Fruit fly (Drosophila melanogaster) whole organism, embryonic: ENCODE measurements around the gene CG32087.
A peak's percentile ranks its signal among the peaks of the same experiment; 100 is the strongest.

Experiments
- Atf3 ChIP-seq: fragments of 200-800 bp; sonication (Bioruptor generic); optimal IDR thresholded peaks from 3 replicates; lab custom pipeline; 2016; ENCODE audit warnings: missing biosample characterization, missing genetic modification characterization
- B-H2 ChIP-seq: fragments of 200-800 bp; sonication (Bioruptor generic); optimal IDR thresholded peaks from 2 replicates; lab custom pipeline; 2018; ENCODE audit warnings: missing biosample characterization, mild to moderate bottlenecking, missing genetic modification characterization
- BtbVII ChIP-seq: fragments of 200-800 bp; sonication (Bioruptor generic); optimal IDR thresholded peaks from 3 replicates; lab custom pipeline; 2017; ENCODE audit warnings: missing biosample characterization, mild to moderate bottlenecking, missing genetic modification characterization
- Bteb2 ChIP-seq: fragments of 200-800 bp; sonication (Bioruptor generic); optimal IDR thresholded peaks from 2 replicates; lab custom pipeline; 2016; ENCODE audit warnings: missing biosample characterization, missing genetic modification characterization
- CG10267 ChIP-seq: fragments of 200-800 bp; sonication (Bioruptor generic); optimal IDR thresholded peaks from 2 replicates; lab custom pipeline; 2018; ENCODE audit warnings: missing biosample characterization, mild to moderate bottlenecking, missing genetic modification characterization, moderate library complexity
- CG10959 ChIP-seq: fragments of 200-800 bp; sonication (Bioruptor generic); IDR thresholded peaks from 2 replicates; pipeline ENCODE4 v1.3.6; 2022; ENCODE audit warnings: missing biosample characterization, missing genetic modification characterization
- CG13296 ChIP-seq: fragments of 200-800 bp; sonication (Bioruptor generic); optimal IDR thresholded peaks from 3 replicates; lab custom pipeline; 2018; ENCODE audit warnings: missing biosample characterization, mild to moderate bottlenecking, missing genetic modification characterization
- CG15479 ChIP-seq: fragments of 200-800 bp; sonication (Bioruptor generic); optimal IDR thresholded peaks from 3 replicates; lab custom pipeline; 2019; ENCODE audit warnings: missing biosample characterization, mild to moderate bottlenecking, missing genetic modification characterization, moderate library complexity
- CG16863 ChIP-seq: fragments of 200-800 bp; sonication (Bioruptor generic); optimal IDR thresholded peaks from 3 replicates; lab custom pipeline; 2016; ENCODE audit warnings: missing biosample characterization, missing genetic modification characterization
- CG17186 ChIP-seq: fragments of 200-800 bp; sonication (Bioruptor generic); optimal IDR thresholded peaks from 3 replicates; lab custom pipeline; 2017; ENCODE audit warnings: missing biosample characterization, missing genetic modification reagents, missing genetic modification characterization
- CG17912 ChIP-seq: fragments of 200-800 bp; sonication (Bioruptor generic); optimal IDR thresholded peaks from 2 replicates; lab custom pipeline; 2018; ENCODE audit warnings: missing biosample characterization, mild to moderate bottlenecking, missing genetic modification characterization
- CG18619 ChIP-seq: fragments of 200-800 bp; sonication (Bioruptor generic); optimal IDR thresholded peaks from 3 replicates; lab custom pipeline; 2017; ENCODE audit warnings: missing biosample characterization, mild to moderate bottlenecking, missing genetic modification characterization
- CG2116 ChIP-seq: fragments of 200-800 bp; sonication (Bioruptor generic); optimal IDR thresholded peaks from 3 replicates; lab custom pipeline; 2018; ENCODE audit warnings: missing biosample characterization, mild to moderate bottlenecking, missing genetic modification characterization
- CG2889 ChIP-seq: fragments of 200-800 bp; sonication (Bioruptor generic); IDR thresholded peaks from 3 replicates; pipeline ENCODE4 v1.3.6; 2022; ENCODE audit warnings: missing biosample characterization, missing genetic modification characterization
- CG31441 ChIP-seq: fragments of 200-800 bp; sonication (Bioruptor generic); IDR thresholded peaks from 2 replicates; pipeline ENCODE4 v1.3.6; 2022; ENCODE audit warnings: missing biosample characterization, missing genetic modification characterization
- CG32767 ChIP-seq: fragments of 200-800 bp; sonication (Bioruptor generic); IDR thresholded peaks from 2 replicates; pipeline ENCODE4 v1.3.6; 2022; ENCODE audit warnings: missing biosample characterization, missing genetic modification characterization
- CG34224 ChIP-seq: fragments of 200-800 bp; sonication (Bioruptor generic); IDR thresholded peaks from 3 replicates; pipeline ENCODE4 v1.3.6; 2022; ENCODE audit warnings: missing biosample characterization, missing genetic modification characterization; ENCODE audit not compliant: partially characterized antibody
- CG4360 ChIP-seq: fragments of 200-800 bp; sonication (Bioruptor generic); IDR thresholded peaks from 2 replicates; pipeline ENCODE4 v1.3.6; 2022; ENCODE audit warnings: missing biosample characterization, missing genetic modification characterization
- CG9727 ChIP-seq: fragments of 200-800 bp; sonication (Bioruptor generic); optimal IDR thresholded peaks from 3 replicates; lab custom pipeline; 2017; ENCODE audit warnings: missing biosample characterization, mild to moderate bottlenecking, missing genetic modification characterization
- CoRest ChIP-seq: fragments of 200-800 bp; sonication (Bioruptor generic); optimal IDR thresholded peaks from 3 replicates; lab custom pipeline; 2018; ENCODE audit warnings: missing biosample characterization, mild to moderate bottlenecking, missing genetic modification characterization, moderate library complexity
- Dbx ChIP-seq: fragments of 200-800 bp; sonication (Bioruptor generic); IDR thresholded peaks from 3 replicates; pipeline ENCODE4 v1.3.6; 2022; ENCODE audit warnings: missing biosample characterization, missing genetic modification characterization
- HmgZ ChIP-seq: fragments of 200-800 bp; sonication (Bioruptor generic); optimal IDR thresholded peaks from 2 replicates; lab custom pipeline; 2018; ENCODE audit warnings: missing biosample characterization, mild to moderate bottlenecking, missing genetic modification characterization
- Hr39 ChIP-seq: fragments of >200 bp; optimal IDR thresholded peaks from 2 replicates; lab custom pipeline; 2017
- Hsf ChIP-seq: fragments of 200-800 bp; sonication (Bioruptor generic); optimal IDR thresholded peaks from 3 replicates; lab custom pipeline; 2016; ENCODE audit warnings: missing biosample characterization, missing genetic modification characterization
- Lhr ChIP-seq: fragments of 200-800 bp; sonication (Bioruptor generic); optimal IDR thresholded peaks from 3 replicates; lab custom pipeline; 2017; ENCODE audit warnings: mild to moderate bottlenecking, missing biosample characterization, missing genetic modification reagents, missing genetic modification characterization
- Mes4 ChIP-seq: fragments of 200-800 bp; sonication (Bioruptor generic); optimal IDR thresholded peaks from 2 replicates; lab custom pipeline; 2016; ENCODE audit warnings: missing biosample characterization, missing genetic modification characterization
- NfI ChIP-seq: fragments of 200-800 bp; sonication (Bioruptor generic); optimal IDR thresholded peaks from 3 replicates; lab custom pipeline; 2018; ENCODE audit warnings: missing biosample characterization, mild to moderate bottlenecking, missing genetic modification characterization, moderate library complexity
- Pdp1 ChIP-seq, 2 experiments: fragments of 200-800 bp; sonication (Bioruptor generic); optimal IDR thresholded peaks; 3 replicates each; lab custom pipeline; 2016; ENCODE audit warnings: missing biosample characterization in 2 of 2, missing genetic modification characterization in 2 of 2, mild to moderate bottlenecking in 1 of 2, moderate library complexity in 1 of 2
- Sox100B ChIP-seq: fragments of 200-800 bp; sonication (Bioruptor generic); optimal IDR thresholded peaks from 3 replicates; lab custom pipeline; 2018; ENCODE audit warnings: missing biosample characterization, mild to moderate bottlenecking, missing genetic modification characterization
- amos ChIP-seq: fragments of 200-800 bp; sonication (Bioruptor generic); IDR thresholded peaks from 2 replicates; pipeline ENCODE4 v1.3.6; 2022; ENCODE audit warnings: missing biosample characterization, missing genetic modification characterization; ENCODE audit not compliant: partially characterized antibody
- caup ChIP-seq: fragments of 200-800 bp; sonication (Bioruptor generic); optimal IDR thresholded peaks from 3 replicates; lab custom pipeline; 2017; ENCODE audit warnings: missing biosample characterization, mild to moderate bottlenecking, missing genetic modification characterization, moderate library complexity; ENCODE audit not compliant: severe bottlenecking
- cg ChIP-seq: fragments of 200-800 bp; sonication (Bioruptor generic); optimal IDR thresholded peaks from 3 replicates; lab custom pipeline; 2019; ENCODE audit warnings: missing biosample characterization, mild to moderate bottlenecking, missing genetic modification characterization, moderate library complexity
- en ChIP-seq: fragments of 200-800 bp; sonication (Bioruptor generic); optimal IDR thresholded peaks from 2 replicates; lab custom pipeline; 2016; ENCODE audit warnings: missing biosample characterization, missing genetic modification characterization
- grn ChIP-seq: fragments of 200-800 bp; sonication (Bioruptor generic); optimal IDR thresholded peaks from 3 replicates; lab custom pipeline; 2017; ENCODE audit warnings: missing biosample characterization, missing genetic modification characterization
- inv ChIP-seq: fragments of 200-800 bp; sonication (Bioruptor generic); IDR thresholded peaks from 2 replicates; pipeline ENCODE4 v1.3.6; 2022; ENCODE audit warnings: missing biosample characterization, missing genetic modification characterization; ENCODE audit not compliant: partially characterized antibody
- kah ChIP-seq: fragments of 200-800 bp; sonication (Bioruptor generic); optimal IDR thresholded peaks from 2 replicates; lab custom pipeline; 2018; ENCODE audit warnings: missing biosample characterization, mild to moderate bottlenecking, missing genetic modification characterization
- lmd ChIP-seq: fragments of 200-800 bp; sonication (Bioruptor generic); IDR thresholded peaks from 2 replicates; pipeline ENCODE4 v1.3.6; 2022; ENCODE audit warnings: missing biosample characterization, missing genetic modification characterization
- lov ChIP-seq, 2 experiments: fragments of 200-800 bp in 1 of 2; fragments of >200 bp in 1 of 2; sonication (Bioruptor generic) in 1 of 2; IDR thresholded peaks in 1 of 2; optimal IDR thresholded peaks in 1 of 2; 2 replicates in 1 of 2; 3 replicates in 1 of 2; pipeline versions ENCODE4 v1.3.6 to Lab custom; 2017 to 2022; ENCODE audit warnings: missing biosample characterization in 1 of 2, missing genetic modification characterization in 1 of 2
- luna ChIP-seq: fragments of 200-800 bp; sonication (Bioruptor generic); optimal IDR thresholded peaks from 2 replicates; lab custom pipeline; 2016; ENCODE audit warnings: missing biosample characterization, missing genetic modification characterization
- nau ChIP-seq: fragments of 200-800 bp; sonication (Bioruptor generic); optimal IDR thresholded peaks from 3 replicates; lab custom pipeline; 2017; ENCODE audit warnings: missing biosample characterization, mild to moderate bottlenecking, missing genetic modification characterization, missing genetic modification reagents
- nerfin-1 ChIP-seq: fragments of 200-800 bp; sonication (Bioruptor generic); optimal IDR thresholded peaks from 3 replicates; lab custom pipeline; 2019; ENCODE audit warnings: missing biosample characterization, mild to moderate bottlenecking, missing genetic modification characterization, moderate library complexity
- nom ChIP-seq: fragments of 200-800 bp; sonication (Bioruptor generic); optimal IDR thresholded peaks from 2 replicates; lab custom pipeline; 2017; ENCODE audit warnings: missing biosample characterization, missing genetic modification characterization, mild to moderate bottlenecking, moderate library complexity, missing genetic modification reagents
- phol ChIP-seq: fragments of 200-800 bp; sonication (Bioruptor generic); optimal IDR thresholded peaks from 3 replicates; lab custom pipeline; 2018; ENCODE audit warnings: missing biosample characterization, mild to moderate bottlenecking, missing genetic modification characterization, moderate library complexity
- pum ChIP-seq: fragments of 200-800 bp; sonication (Bioruptor generic); optimal IDR thresholded peaks from 2 replicates; lab custom pipeline; 2016; ENCODE audit warnings: missing biosample characterization, missing genetic modification characterization
- sna ChIP-seq: fragments of 200-800 bp; sonication (Bioruptor generic); IDR thresholded peaks from 2 replicates; pipeline ENCODE4 v1.3.6; 2022; ENCODE audit warnings: missing biosample characterization, missing genetic modification characterization; ENCODE audit not compliant: partially characterized antibody
- sug ChIP-seq: fragments of 200-800 bp; optimal IDR thresholded peaks from 2 replicates; lab custom pipeline; 2019; ENCODE audit warnings: missing biosample characterization, mild to moderate bottlenecking, missing genetic modification characterization, moderate library complexity
- tgo ChIP-seq: fragments of 200-800 bp; sonication (Bioruptor generic); IDR thresholded peaks from 3 replicates; pipeline ENCODE4 v1.3.6; 2022; ENCODE audit warnings: missing biosample characterization, missing genetic modification characterization
- ttk ChIP-seq: fragments of 200-800 bp; sonication (Bioruptor generic); IDR thresholded peaks from 2 replicates; pipeline ENCODE4 v2.1.2; 2022; ENCODE audit warnings: missing biosample characterization, missing genetic modification characterization
- unc-4 ChIP-seq: fragments of 200-800 bp; sonication (Bioruptor generic); IDR thresholded peaks from 2 replicates; pipeline ENCODE4 v1.3.6; 2022; ENCODE audit warnings: missing biosample characterization, missing genetic modification characterization; ENCODE audit not compliant: partially characterized antibody
- vvl ChIP-seq: fragments of 200-800 bp; sonication (Bioruptor generic); IDR thresholded peaks from 2 replicates; pipeline ENCODE4 v1.3.6; 2022; ENCODE audit warnings: missing biosample characterization, missing genetic modification characterization

CG32087 gene

DNA sequence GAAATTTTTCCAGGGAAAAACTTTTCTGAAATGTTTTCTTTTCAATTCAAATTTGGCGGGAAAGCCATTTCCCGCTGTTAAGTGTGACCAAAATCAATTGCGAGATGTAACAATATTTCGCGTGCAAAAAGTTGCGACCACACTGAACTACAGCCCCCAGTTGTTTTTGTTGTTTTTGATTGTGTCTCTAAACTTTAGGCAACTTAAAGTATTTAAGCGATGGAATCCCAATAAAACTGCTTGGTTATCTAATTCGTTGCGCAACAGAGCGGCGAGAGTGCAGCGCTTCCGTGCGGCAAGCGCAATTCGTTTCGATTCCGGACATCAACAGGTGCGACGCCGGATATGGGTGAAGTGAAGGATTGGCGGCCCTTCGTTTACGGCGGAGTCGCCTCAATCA, 11.2 kb upstream of the CG32087 start, which contains the start of gene Bmcp (continued):
- TF ChIP-seq CG10959 (no peak), CG18619 (GFP tag; lab: Kevin White, UChicago) (peak; percentile 1), CG10267 (tag; lab: Kevin White, UChicago) (peak; percentile 50), CG15479 (GFP tag; lab: Kevin White, UChicago) (no peak), B-H2 (GFP tag; lab: Kevin White, UChicago) (peak; percentile 27), nau (peak; percentile 18), Mes4 (no peak), CG16863 (GFP tag; lab: Kevin White, UChicago) (no peak), lov (optimal IDR thresholded peaks at IDR 0.05; lab: Kevin White, UChicago) (no peak), lov (GFP tag; IDR thresholded peaks at IDR 0.05; lab: Robert Waterston, UW) (0 out of 3 replicates have a peak, but pooled peaks have one; percentile 63), sna (GFP tag; lab: Robert Waterston, UW) (0 out of 2 replicates have a peak, but pooled peaks have one; percentile 30), ttk (no peak), Bteb2 (GFP tag; lab: Kevin White, UChicago) (no peak), NfI (GFP tag; lab: Kevin White, UChicago) (peak; percentile 51), kah (peak; percentile 96), grn (GFP tag; lab: Kevin White, UChicago) (no peak), lmd (GFP tag; lab: Robert Waterston, UW) (no peak), Hr39 (lab: Kevin White, UChicago) (no peak), Dbx (GFP tag; lab: Robert Waterston, UW) (no peak), CG9727 (GFP tag; lab: Kevin White, UChicago) (no peak), CG32767 (no peak), CG2889 (no peak), en (GFP tag; lab: Kevin White, UChicago) (no peak), luna (GFP tag; lab: Kevin White, UChicago) (no peak), Hsf (GFP tag; lab: Kevin White, UChicago) (no peak), vvl (GFP tag; lab: Robert Waterston, UW) (peak; percentile 26; the same call in 1 of the 2 replicates), CG17186 (GFP tag; lab: Kevin White, UChicago) (peak; percentile 27), unc-4 (peak; percentile 37; the same call in 1 of the 2 replicates), cg (no peak), inv (GFP tag; lab: Robert Waterston, UW) (no peak), CG34224 (GFP tag; lab: Robert Waterston, UW) (no peak), CG31441 (GFP tag; lab: Robert Waterston, UW) (peak; percentile 33; the same call in 1 of the 2 replicates), CG17912 (GFP tag; lab: Kevin White, UChicago) (peak; percentile 21), Pdp1 (GFP tag; optimal IDR thresholded peaks at IDR 0.05; lab: Kevin White, UChicago) (peak in 1 of 2 experiments; percentile 90), BtbVII (GFP tag; lab: Kevin White, UChicago) (peak; percentile 38), nerfin-1 (tag; lab: Kevin White, UChicago) (peak; percentile 46), tgo (no peak), phol (tag; lab: Kevin White, UChicago) (no peak), Atf3 (GFP tag; lab: Kevin White, UChicago) (no peak), amos (GFP tag; lab: Robert Waterston, UW) (0 out of 2 replicates have a peak, but pooled peaks have one; percentile 7), Sox100B (GFP tag; lab: Kevin White, UChicago) (no peak), CG4360 (peak; percentile 76), HmgZ (tag; lab: Kevin White, UChicago) (peak; percentile 7), Lhr (GFP tag; lab: Kevin White, UChicago) (peak; percentile 24), caup (GFP tag; lab: Kevin White, UChicago) (no peak), nom (peak; percentile 2), CG13296 (peak; percentile 14), CoRest (tag; lab: Kevin White, UChicago) (peak; percentile 35), pum (no peak), CG2116 (GFP tag; lab: Kevin White, UChicago) (peak; percentile 29), sug (tag; lab: Kevin White, UChicago) (no peak)
